Worm (Caenorhabditis elegans) whole organism, young adult: ENCODE data around the gene C44C1.1.
A peak's percentile ranks its signal among the peaks of the same experiment; 100 is the strongest.

ENCODE experiments used
- B0261.1 ChIP-seq: sonication (generic microtip); optimal IDR thresholded peaks from 2 replicates; lab custom pipeline; 2016; ENCODE audit warnings: mild to moderate bottlenecking, missing genetic modification characterization, moderate library complexity, missing compliant biosample characterization
- C06A6.2 ChIP-seq: fragments of 200-800 bp; sonication (Bioruptor generic); conservative IDR thresholded peaks from 2 replicates; pipeline ENCODE4 v1.3.6; 2022; ENCODE audit warnings: missing genetic modification characterization, missing compliant biosample characterization
- F10E7.11 ChIP-seq: sonication (generic microtip); optimal IDR thresholded peaks from 2 replicates; lab custom pipeline; 2017; ENCODE audit warnings: mild to moderate bottlenecking, missing genetic modification characterization, moderate library complexity, missing compliant biosample characterization
- F33H1.4 ChIP-seq: fragments of 200-800 bp; sonication (Bioruptor generic); IDR thresholded peaks from 2 replicates; pipeline ENCODE4 v1.3.6; 2022; ENCODE audit warnings: missing genetic modification reagents, missing genetic modification characterization, missing compliant biosample characterization
- F39B2.1 ChIP-seq: fragments of 200-800 bp; sonication (Bioruptor generic); IDR thresholded peaks from 2 replicates; pipeline ENCODE4 v1.3.6; 2022; ENCODE audit warnings: missing genetic modification reagents, missing genetic modification characterization, missing compliant biosample characterization
- F55B11.4 ChIP-seq: sonication (generic microtip); optimal IDR thresholded peaks from 2 replicates; lab custom pipeline; 2016; ENCODE audit warnings: missing compliant biosample characterization, missing genetic modification characterization, borderline replicate concordance; ENCODE audit not compliant: insufficient read depth
- F57A8.1 ChIP-seq: fragments of 200-800 bp; sonication (Bioruptor generic); optimal IDR thresholded peaks from 2 replicates; lab custom pipeline; 2018; ENCODE audit warnings: mild to moderate bottlenecking, missing genetic modification characterization, moderate library complexity, missing compliant biosample characterization
- K12H6.12 ChIP-seq: fragments of 200-800 bp; sonication (Bioruptor generic); optimal IDR thresholded peaks from 2 replicates; lab custom pipeline; 2018; ENCODE audit warnings: mild to moderate bottlenecking, missing genetic modification characterization, missing compliant biosample characterization
- T07F8.4 ChIP-seq: sonication (generic microtip); optimal IDR thresholded peaks from 2 replicates; lab custom pipeline; 2016; ENCODE audit warnings: mild to moderate bottlenecking, missing genetic modification characterization, moderate library complexity, missing compliant biosample characterization
- T26A5.8 ChIP-seq: sonication (generic microtip); optimal IDR thresholded peaks from 2 replicates; lab custom pipeline; 2016; ENCODE audit warnings: missing genetic modification characterization, missing compliant biosample characterization
- Y53G8AR.9 ChIP-seq: fragments of 200-800 bp; sonication (Bioruptor generic); conservative IDR thresholded peaks from 2 replicates; pipeline ENCODE4 v1.3.6; 2022; ENCODE audit warnings: missing genetic modification reagents, missing genetic modification characterization, missing compliant biosample characterization
- ama-1 ChIP-seq, 3 experiments: fragments of 150-350 bp in 1 of 3; sonication (generic microtip) in 2 of 3; optimal IDR thresholded peaks; 2 replicates each; lab custom pipeline; 2014 to 2018; ENCODE audit warnings: missing biosample characterization in 2 of 3, missing genetic modification characterization in 2 of 3, missing genetic modification reagents in 2 of 3
- aptf-2 ChIP-seq: fragments of 200-800 bp; sonication (Bioruptor generic); conservative IDR thresholded peaks from 2 replicates; pipeline ENCODE4 v1.3.6; 2022; ENCODE audit warnings: missing genetic modification reagents, missing genetic modification characterization, missing compliant biosample characterization
- atf-7 ChIP-seq: sonication (generic microtip); optimal IDR thresholded peaks from 2 replicates; lab custom pipeline; 2017; ENCODE audit warnings: mild to moderate bottlenecking, missing genetic modification characterization, missing compliant biosample characterization
- attf-6 ChIP-seq: fragments of 200-800 bp; sonication (Bioruptor generic); IDR thresholded peaks from 2 replicates; pipeline ENCODE4 v1.3.6; 2022; ENCODE audit warnings: missing genetic modification reagents, missing genetic modification characterization, missing compliant biosample characterization
- cebp-1 ChIP-seq, 2 experiments: fragments of 200-800 bp in 1 of 2; sonication (Bioruptor generic) in 1 of 2; sonication (generic microtip) in 1 of 2; IDR thresholded peaks in 1 of 2; optimal IDR thresholded peaks in 1 of 2; 2 replicates each; pipeline versions ENCODE4 v1.3.6 to Lab custom; 2017 to 2022; ENCODE audit warnings: missing compliant biosample characterization in 2 of 2, missing genetic modification characterization in 2 of 2, mild to moderate bottlenecking in 1 of 2, missing genetic modification reagents in 1 of 2, moderate library complexity in 1 of 2
- cebp-2 ChIP-seq: fragments of 200-800 bp; sonication (Bioruptor generic); IDR thresholded peaks from 2 replicates; pipeline ENCODE4 v1.3.6; 2022; ENCODE audit warnings: missing genetic modification characterization, missing compliant biosample characterization
- ceh-58 ChIP-seq: fragments of 200-800 bp; sonication (Bioruptor generic); IDR thresholded peaks from 2 replicates; pipeline ENCODE4 v1.3.6; 2022; ENCODE audit warnings: missing genetic modification characterization, missing compliant biosample characterization
- chd-7 ChIP-seq: sonication (generic microtip); optimal IDR thresholded peaks from 2 replicates; lab custom pipeline; 2016; ENCODE audit warnings: mild to moderate bottlenecking, missing genetic modification characterization, moderate library complexity, missing compliant biosample characterization
- die-1 ChIP-seq: sonication (generic microtip); optimal IDR thresholded peaks from 2 replicates; lab custom pipeline; 2016; ENCODE audit warnings: missing genotype, mild to moderate bottlenecking, missing genetic modification characterization, missing compliant biosample characterization
- dpl-1 ChIP-seq: fragments of 150-350 bp; optimal IDR thresholded peaks from 2 replicates; lab custom pipeline; 2014; ENCODE audit warnings: missing biosample characterization, missing genetic modification reagents, missing genetic modification characterization
- egl-44 ChIP-seq: fragments of 200-800 bp; sonication (Bioruptor generic); IDR thresholded peaks from 2 replicates; pipeline ENCODE4 v1.3.6; 2022; ENCODE audit warnings: missing genetic modification reagents, missing genetic modification characterization, missing compliant biosample characterization
- ekl-4 ChIP-seq: fragments of 200-800 bp; sonication (Bioruptor generic); IDR thresholded peaks from 2 replicates; pipeline ENCODE4 v1.3.6; 2022; ENCODE audit warnings: missing genetic modification reagents, missing genetic modification characterization, missing compliant biosample characterization
- hmg-1.2 ChIP-seq: fragments of 200-800 bp; sonication (Bioruptor generic); IDR thresholded peaks from 2 replicates; pipeline ENCODE4 v1.3.6; 2022; ENCODE audit warnings: missing genetic modification reagents, missing genetic modification characterization, missing compliant biosample characterization
- lag-1 ChIP-seq: fragments of 200-800 bp; sonication (Bioruptor generic); IDR thresholded peaks from 2 replicates; pipeline ENCODE4 v1.3.6; 2022; ENCODE audit warnings: missing genetic modification reagents, missing genetic modification characterization, missing compliant biosample characterization
- lin-54 ChIP-seq: fragments of 200-800 bp; sonication (Bioruptor generic); optimal IDR thresholded peaks from 2 replicates; lab custom pipeline; 2018; ENCODE audit warnings: mild to moderate bottlenecking, missing genetic modification characterization, missing compliant biosample characterization
- lsy-27 ChIP-seq: sonication (generic microtip); optimal IDR thresholded peaks from 2 replicates; lab custom pipeline; 2017; ENCODE audit warnings: missing genetic modification characterization, mild to moderate bottlenecking, missing compliant biosample characterization, antibody characterized with exemption, missing genotype, borderline replicate concordance; ENCODE audit not compliant: insufficient read depth
- madf-3 ChIP-seq: fragments of 200-800 bp; sonication (Bioruptor generic); IDR thresholded peaks from 2 replicates; pipeline ENCODE4 v1.3.6; 2022; ENCODE audit warnings: missing genetic modification reagents, missing genetic modification characterization, missing compliant biosample characterization
- nfya-1 ChIP-seq: sonication (generic microtip); optimal IDR thresholded peaks from 2 replicates; lab custom pipeline; 2017; ENCODE audit warnings: antibody characterized with exemption, missing compliant biosample characterization, missing genetic modification characterization, borderline replicate concordance; ENCODE audit not compliant: insufficient read depth
- nfya-2 ChIP-seq: fragments of 200-800 bp; sonication (Bioruptor generic); IDR thresholded peaks from 2 replicates; pipeline ENCODE4 v1.3.6; 2022; ENCODE audit warnings: missing genetic modification reagents, missing genetic modification characterization, missing compliant biosample characterization
- nhr-120 ChIP-seq: fragments of 200-800 bp; sonication (Bioruptor generic); IDR thresholded peaks from 2 replicates; pipeline ENCODE4 v1.3.6; 2022; ENCODE audit warnings: missing genetic modification characterization, missing compliant biosample characterization
- nhr-27 ChIP-seq: fragments of 200-800 bp; sonication (Bioruptor generic); optimal IDR thresholded peaks from 2 replicates; lab custom pipeline; 2018; ENCODE audit warnings: mild to moderate bottlenecking, missing genetic modification characterization, moderate library complexity, missing compliant biosample characterization
- nhr-80 ChIP-seq: sonication (generic microtip); optimal IDR thresholded peaks from 2 replicates; lab custom pipeline; 2016; ENCODE audit warnings: missing genetic modification characterization, missing compliant biosample characterization
- pbrm-1 ChIP-seq: fragments of 200-800 bp; sonication (Bioruptor generic); IDR thresholded peaks from 2 replicates; pipeline ENCODE4 v1.3.6; 2022; ENCODE audit warnings: missing genetic modification reagents, missing genetic modification characterization, missing compliant biosample characterization
- pha-4 ChIP-seq: fragments of 150-350 bp; sonication (generic microtip); optimal IDR thresholded peaks from 2 replicates; lab custom pipeline; 2014; ENCODE audit warnings: missing biosample characterization, missing genetic modification reagents, missing genetic modification characterization
- rec-8 ChIP-seq, 2 experiments: sonication (generic microtip); optimal IDR thresholded peaks; 2 replicates each; lab custom pipeline; 2016; ENCODE audit warnings: mild to moderate bottlenecking in 2 of 2, missing genetic modification characterization in 2 of 2, missing genetic modification reagents in 2 of 2, missing genotype in 2 of 2, missing biosample characterization in 1 of 2, missing compliant biosample characterization in 1 of 2, moderate library complexity in 1 of 2
- sdz-38 ChIP-seq: sonication (generic microtip); optimal IDR thresholded peaks from 2 replicates; lab custom pipeline; 2016; ENCODE audit warnings: missing genotype, missing genetic modification characterization, missing compliant biosample characterization
- snpc-3.4 ChIP-seq: sonication (generic microtip); optimal IDR thresholded peaks from 2 replicates; lab custom pipeline; 2017; ENCODE audit warnings: missing genetic modification characterization, mild to moderate bottlenecking, missing compliant biosample characterization, antibody characterized with exemption, moderate library complexity, missing genotype, missing genetic modification reagents
- tbp1 ChIP-seq: fragments of 200-800 bp; sonication (Bioruptor generic); optimal IDR thresholded peaks from 2 replicates; lab custom pipeline; 2018; ENCODE audit warnings: mild to moderate bottlenecking, missing genetic modification characterization, missing compliant biosample characterization
- tbx-9 ChIP-seq: sonication (generic microtip); optimal IDR thresholded peaks from 2 replicates; lab custom pipeline; 2016; ENCODE audit warnings: borderline replicate concordance, missing genetic modification characterization, inconsistent platforms, missing compliant biosample characterization
- zim-3 ChIP-seq: sonication (generic microtip); optimal IDR thresholded peaks from 2 replicates; lab custom pipeline; 2017; ENCODE audit warnings: mild to moderate bottlenecking, missing genetic modification characterization, moderate library complexity, missing compliant biosample characterization

The C44C1.1 gene

DNA sequence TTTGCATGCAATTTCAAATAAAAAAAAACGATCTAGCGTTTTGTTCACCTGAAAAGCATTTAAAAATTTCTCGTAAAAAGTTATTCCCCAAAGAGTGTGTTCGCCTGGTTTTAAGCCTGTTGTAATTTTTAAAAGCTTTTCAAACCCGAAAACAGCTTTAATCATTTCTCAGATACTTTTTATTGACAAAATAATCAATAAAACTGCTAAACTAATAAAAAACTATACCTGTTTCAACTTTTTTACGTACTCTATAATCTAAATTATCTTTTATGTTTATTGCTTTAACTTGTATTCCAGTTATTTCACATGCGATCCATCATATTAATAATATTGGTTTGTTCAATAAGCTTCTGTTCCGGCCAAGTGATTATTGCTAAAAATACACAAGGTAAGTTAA is 23.5 kb downstream of the C44C1.1 start, which contains the start of gene cutl-21:
Gene cutl-21, plus strand, starts transcription at position 301 of the 400 bp plus-strand sequence.
- no peak for TF ChIP-seq F55B11.4
- no peak for TF ChIP-seq madf-3 (GFP tag; lab: Robert Waterston, UW)
- no peak for TF ChIP-seq dpl-1

DNA sequence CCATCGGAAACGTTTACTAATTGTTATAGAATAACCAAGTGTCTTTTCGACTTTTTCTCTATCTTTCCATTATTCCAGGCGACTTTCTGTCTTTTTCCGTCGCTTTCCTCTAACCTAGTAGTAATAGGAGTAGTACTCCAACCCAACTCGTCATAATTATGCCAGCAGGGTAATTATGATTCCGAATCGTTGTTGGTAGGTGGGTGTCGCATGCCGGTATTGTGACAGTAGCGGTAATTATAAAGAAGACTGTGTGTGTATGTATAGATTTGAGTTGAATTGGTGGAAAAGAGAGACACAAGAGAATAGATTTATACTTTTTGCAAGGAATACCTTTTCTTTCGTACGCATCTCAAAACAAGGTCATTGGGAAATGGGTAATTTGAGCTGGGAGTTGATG is 24.4 kb downstream of the C44C1.1 start:
- no peak for TF ChIP-seq die-1 (tag; lab: Kevin White, UChicago)
- TF ChIP-seq zim-3 (tag; lab: Kevin White, UChicago) = no peak
- no peak for TF ChIP-seq F10E7.11 (tag; lab: Kevin White, UChicago)
- no peak for TF ChIP-seq atf-7 (tag; lab: Kevin White, UChicago)
- TF ChIP-seq aptf-2 (GFP tag; lab: Robert Waterston, UW) = no peak
- no peak for TF ChIP-seq nfya-1 (tag; lab: Kevin White, UChicago)
- TF ChIP-seq snpc-3.4 (tag; lab: Kevin White, UChicago) = no peak
- TF ChIP-seq lin-54 (GFP tag; lab: Kevin White, UChicago) = no peak
- no peak for TF ChIP-seq hmg-1.2 (GFP tag; lab: Robert Waterston, UW)
- no peak for TF ChIP-seq lag-1 (GFP tag; lab: Robert Waterston, UW)
- no peak for TF ChIP-seq chd-7
- TF ChIP-seq cebp-2 (GFP tag; lab: Robert Waterston, UW) = no peak
- no peak for TF ChIP-seq attf-6
- TF ChIP-seq K12H6.12 (tag; lab: Kevin White, UChicago) = no peak
- TF ChIP-seq B0261.1 = no peak
- TF ChIP-seq T07F8.4 (tag; lab: Kevin White, UChicago) = no peak
- no peak for TF ChIP-seq pha-4 (tag; lab: Kevin White, UChicago)
- no peak for TF ChIP-seq ama-1 (optimal IDR thresholded peaks at IDR 0.05; lab: Kevin White, UChicago)
- no peak for TF ChIP-seq ama-1 (GFP tag; optimal IDR thresholded peaks at IDR 0.05; lab: Kevin White, UChicago)
- no peak for TF ChIP-seq nhr-27
- TF ChIP-seq sdz-38 = no peak
- TF ChIP-seq, all 124 proteins: peak for 0

DNA sequence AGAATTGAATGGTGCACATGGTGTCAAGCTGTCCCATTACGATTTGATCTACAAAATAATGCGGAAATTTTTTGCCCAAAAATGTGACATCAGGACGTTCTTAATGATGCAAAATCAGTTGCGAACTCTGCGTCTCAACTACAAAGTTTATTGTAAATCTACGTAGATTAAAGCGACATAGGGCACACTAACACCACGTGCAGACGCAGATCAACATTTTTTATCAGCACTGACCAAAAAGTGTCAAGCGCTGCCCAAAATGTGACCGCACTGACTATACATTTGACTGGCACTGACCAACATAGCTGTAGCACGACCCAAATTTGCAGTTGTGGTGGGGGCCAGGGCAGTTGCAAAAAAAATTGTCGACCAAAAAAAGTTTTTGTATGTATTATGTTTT is 28.9 kb downstream of the C44C1.1 start:
- TF ChIP-seq lsy-27 = no peak
- no peak for TF ChIP-seq rec-8 (tag; optimal IDR thresholded peaks at IDR 0.05; lab: Kevin White, UChicago)
- TF ChIP-seq ceh-58 (GFP tag; lab: Robert Waterston, UW) = 0 out of 2 replicates have a peak, but pooled peaks have one; percentile 22
- peak; percentile 48 for TF ChIP-seq nhr-80

DNA sequence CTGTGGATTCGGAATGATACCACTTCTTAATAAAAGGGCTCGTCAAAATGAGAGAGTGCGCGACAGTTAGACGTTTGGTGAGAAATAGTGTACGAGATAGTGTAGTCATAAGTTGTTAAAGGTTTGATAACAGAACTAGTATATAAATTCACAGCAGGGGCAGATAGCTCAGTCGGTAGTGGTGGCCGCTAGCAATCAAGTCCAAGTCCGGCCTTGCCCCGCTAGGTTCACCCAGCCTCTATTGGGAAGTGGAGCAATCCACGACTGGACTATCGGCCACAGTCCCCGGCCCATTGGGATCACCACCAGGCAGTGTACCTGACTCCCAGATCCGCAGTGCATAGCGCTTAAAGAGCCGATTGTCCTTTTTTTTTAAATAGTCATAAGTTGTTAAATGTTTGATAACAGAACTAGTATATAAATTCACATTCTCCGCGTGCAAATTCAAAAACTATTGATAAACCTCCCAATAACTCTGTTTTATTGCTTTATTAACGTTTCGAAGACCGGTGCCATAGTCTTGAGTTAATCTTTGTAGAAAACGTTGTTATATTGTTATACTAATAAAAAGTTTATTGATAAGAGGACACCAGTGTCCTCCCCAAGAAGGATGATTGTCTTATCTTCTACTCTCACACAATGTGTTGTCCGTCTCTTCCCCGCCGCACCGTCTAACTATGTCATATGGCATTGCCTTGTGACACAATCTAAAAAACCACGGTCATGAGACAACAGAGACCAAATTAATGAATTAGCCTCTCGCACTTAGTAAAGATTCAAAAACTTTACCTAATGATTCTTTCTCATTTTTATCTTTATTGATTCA is 30.3 kb downstream of the C44C1.1 start:
- TF ChIP-seq tbx-9 (tag; lab: Kevin White, UChicago) = no peak
- TF ChIP-seq pbrm-1 (GFP tag; lab: Robert Waterston, UW) = peak; percentile 24; the same call in 1 of the 2 replicates
- TF ChIP-seq hmg-1.2 (GFP tag; lab: Robert Waterston, UW) = peak; percentile 29; the same call in 1 of the 2 replicates
- TF ChIP-seq ceh-58 (GFP tag; lab: Robert Waterston, UW) = no peak
- TF ChIP-seq F39B2.1 (GFP tag; lab: Robert Waterston, UW) = no peak
- no peak for TF ChIP-seq nfya-2 (GFP tag; lab: Robert Waterston, UW)
- TF ChIP-seq F33H1.4 (GFP tag; lab: Robert Waterston, UW) = no peak
- peak; percentile 77 for TF ChIP-seq egl-44
- no peak for TF ChIP-seq die-1 (tag; lab: Kevin White, UChicago)
- no peak for TF ChIP-seq C06A6.2
- TF ChIP-seq Y53G8AR.9 (GFP tag; lab: Robert Waterston, UW) = peak; percentile 65; the same call in 1 of the 2 replicates
- no peak for TF ChIP-seq nhr-120 (GFP tag; lab: Robert Waterston, UW)
- TF ChIP-seq lin-54 (GFP tag; lab: Kevin White, UChicago) = no peak
- TF ChIP-seq cebp-1 (GFP tag; IDR thresholded peaks at IDR 0.05; lab: Robert Waterston, UW) = peak; percentile 16; the same call in 1 of the 2 replicates
- TF ChIP-seq cebp-1 (tag; optimal IDR thresholded peaks at IDR 0.05; lab: Kevin White, UChicago) = peak; percentile 46
- no peak for TF ChIP-seq pha-4 (tag; lab: Kevin White, UChicago)
- no peak for TF ChIP-seq ekl-4
- no peak for TF ChIP-seq T26A5.8
- TF ChIP-seq F57A8.1 (GFP tag; lab: Kevin White, UChicago) = no peak
- TF ChIP-seq chd-7 = peak; percentile 19
- TF ChIP-seq tbp1 = peak; percentile 62
